Fruit fly (Drosophila melanogaster): ENCODE data around the gene CG11327.
A peak's percentile ranks its signal among the peaks of the same experiment; 100 is the strongest.

CG11327 gene

DNA sequence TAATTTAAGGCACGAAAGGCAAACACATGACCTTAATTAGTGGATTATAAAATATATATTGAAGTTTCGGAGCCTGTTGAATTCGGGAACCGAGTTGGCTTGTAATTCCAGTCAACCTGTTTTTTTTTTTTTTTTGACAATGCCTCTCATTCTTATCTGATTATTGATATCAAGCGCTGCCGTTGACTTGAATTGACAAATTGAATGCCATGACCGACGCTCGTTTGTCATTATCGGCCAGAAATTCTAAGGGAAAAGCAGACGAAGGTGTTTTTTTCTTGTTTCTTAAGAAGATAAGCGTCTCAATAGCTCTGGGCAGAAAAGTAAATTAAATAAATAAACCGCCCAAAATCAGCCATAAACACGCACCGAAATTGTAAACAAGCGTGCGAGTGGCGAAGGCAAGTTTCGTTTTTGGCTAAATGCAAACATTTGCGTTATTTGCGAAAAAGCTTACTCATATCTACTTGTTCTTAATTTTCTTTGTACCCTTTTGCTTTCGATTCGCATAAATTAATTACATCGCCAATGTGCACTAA is 43.2 kb downstream of the CG11327 start (continued):
- TF ChIP-seq slbo (GFP tag; IDR thresholded peaks at IDR 0.05), result no peak
- no peak for TF ChIP-seq Awh (GFP tag; IDR thresholded peaks at IDR 0.05)
- TF ChIP-seq grn (GFP tag; optimal IDR thresholded peaks at IDR 0.05), result peak; percentile 80
- peak; percentile 12; the same call in 1 of the 2 replicates for TF ChIP-seq CG32772 (GFP tag; IDR thresholded peaks at IDR 0.05)
- peak; percentile 29 for TF ChIP-seq CG34376 (GFP tag; optimal IDR thresholded peaks at IDR 0.05)
- TF ChIP-seq CG9727 (GFP tag; optimal IDR thresholded peaks at IDR 0.05), result no peak
- no peak for TF ChIP-seq Rx (GFP tag; IDR thresholded peaks at IDR 0.05)
- TF ChIP-seq CG10462 (GFP tag; optimal IDR thresholded peaks at IDR 0.05), result no peak
- TF ChIP-seq Xrp1 (GFP tag; IDR thresholded peaks at IDR 0.05), result no peak
- TF ChIP-seq CG6813 (GFP tag; optimal IDR thresholded peaks at IDR 0.05), result peak; percentile 43
- TF ChIP-seq mirr (GFP tag; optimal IDR thresholded peaks at IDR 0.05), result peak; percentile 46
- TF ChIP-seq exex (tag; optimal IDR thresholded peaks at IDR 0.05), result peak; percentile 64
- peak; percentile 56 for TF ChIP-seq lab (GFP tag; optimal IDR thresholded peaks at IDR 0.05)
- TF ChIP-seq GATAe (GFP tag; conservative IDR thresholded peaks at IDR 0.05), result peak; percentile 18; the same call in 1 of the 2 replicates
- TF ChIP-seq CG17612 (GFP tag; IDR thresholded peaks at IDR 0.05), result no peak
- TF ChIP-seq Lhr (GFP tag; optimal IDR thresholded peaks at IDR 0.05), result no peak
- peak; percentile 35 for TF ChIP-seq sd (tag; optimal IDR thresholded peaks at IDR 0.05)
- peak; percentile 60 for TF ChIP-seq CG7987 (GFP tag; optimal IDR thresholded peaks at IDR 0.05)
- peak; percentile 3 for TF ChIP-seq Med (GFP tag)
- TF ChIP-seq sens (GFP tag), result peak; percentile 28
- no peak for TF ChIP-seq CG2712 (tag; optimal IDR thresholded peaks at IDR 0.05)
- TF ChIP-seq CG2120 (GFP tag; optimal IDR thresholded peaks at IDR 0.05), result peak; percentile 20

Measured in whole organism, embryonic.